Fruit fly (Drosophila melanogaster) whole organism, embryonic: ENCODE results near the gene CG13481.
A peak's percentile ranks its signal among the peaks of the same experiment; 100 is the strongest.

Experiments used
- Asciz ChIP-seq: fragments of 200-800 bp; sonication (Bioruptor generic); optimal IDR thresholded peaks from 2 replicates; lab custom pipeline; 2017; ENCODE audit warnings: missing biosample characterization, mild to moderate bottlenecking, missing genetic modification characterization, missing genetic modification reagents
- Atf-2 ChIP-seq: fragments of 200-800 bp; sonication (Bioruptor generic); optimal IDR thresholded peaks from 2 replicates; lab custom pipeline; 2016; ENCODE audit warnings: missing biosample characterization, missing genetic modification characterization
- CG10267 ChIP-seq: fragments of 200-800 bp; sonication (Bioruptor generic); optimal IDR thresholded peaks from 2 replicates; lab custom pipeline; 2018; ENCODE audit warnings: missing biosample characterization, mild to moderate bottlenecking, missing genetic modification characterization, moderate library complexity
- CG10366 ChIP-seq: fragments of 200-800 bp; sonication (Bioruptor generic); IDR thresholded peaks from 2 replicates; pipeline ENCODE4 v1.3.6; 2022; ENCODE audit warnings: missing biosample characterization, missing genetic modification characterization
- CG10565 ChIP-seq: fragments of 200-800 bp; sonication (Bioruptor generic); optimal IDR thresholded peaks from 3 replicates; lab custom pipeline; 2016; ENCODE audit warnings: missing biosample characterization, mild to moderate bottlenecking, missing genetic modification characterization
- CG11456 ChIP-seq: fragments of 200-800 bp; sonication (Bioruptor generic); IDR thresholded peaks from 3 replicates; pipeline ENCODE4 v1.3.6; 2022; ENCODE audit warnings: missing biosample characterization, missing genetic modification characterization
- CG11560 ChIP-seq: fragments of 200-800 bp; sonication (Bioruptor generic); IDR thresholded peaks from 3 replicates; pipeline ENCODE4 v1.3.6; 2022; ENCODE audit warnings: missing biosample characterization, missing genetic modification characterization
- CG14050 ChIP-seq: fragments of 200-800 bp; sonication (Bioruptor generic); IDR thresholded peaks from 3 replicates; pipeline ENCODE4 v1.3.6; 2022; ENCODE audit warnings: missing biosample characterization, missing genetic modification characterization
- CG1529 ChIP-seq: fragments of 200-800 bp; sonication (Bioruptor generic); optimal IDR thresholded peaks from 3 replicates; lab custom pipeline; 2018; ENCODE audit warnings: missing biosample characterization, missing genetic modification characterization
- CG1647 ChIP-seq: fragments of 200-800 bp; sonication (Bioruptor generic); optimal IDR thresholded peaks from 3 replicates; lab custom pipeline; 2016; ENCODE audit warnings: missing biosample characterization, missing genetic modification characterization
- CG2120 ChIP-seq: fragments of 200-800 bp; sonication (Bioruptor generic); optimal IDR thresholded peaks from 3 replicates; lab custom pipeline; 2016; ENCODE audit warnings: missing biosample characterization, missing genetic modification characterization
- CG2129 ChIP-seq: fragments of 200-800 bp; sonication (Bioruptor generic); IDR thresholded peaks from 2 replicates; pipeline ENCODE4 v1.3.6; 2022; ENCODE audit warnings: missing biosample characterization, missing genetic modification characterization; ENCODE audit not compliant: partially characterized antibody
- CG32772 ChIP-seq: fragments of 200-800 bp; sonication (Bioruptor generic); IDR thresholded peaks from 2 replicates; pipeline ENCODE4 v1.3.6; 2022; ENCODE audit warnings: missing biosample characterization, missing genetic modification characterization
- CG3995 ChIP-seq: fragments of 200-800 bp; sonication (Bioruptor generic); optimal IDR thresholded peaks from 3 replicates; lab custom pipeline; 2016; ENCODE audit warnings: missing biosample characterization, missing genetic modification characterization
- CG6791 ChIP-seq: fragments of 200-800 bp; sonication (Bioruptor generic); IDR thresholded peaks from 3 replicates; pipeline ENCODE4 v1.3.6; 2022; ENCODE audit warnings: missing biosample characterization, missing genetic modification characterization; ENCODE audit not compliant: partially characterized antibody
- CG6813 ChIP-seq: fragments of 200-800 bp; sonication (Bioruptor generic); optimal IDR thresholded peaks from 2 replicates; lab custom pipeline; 2017; ENCODE audit warnings: missing biosample characterization, missing genetic modification characterization, mild to moderate bottlenecking, moderate library complexity, missing genetic modification reagents
- CG6854 ChIP-seq: fragments of 200-800 bp; sonication (Bioruptor generic); optimal IDR thresholded peaks from 3 replicates; lab custom pipeline; 2017; ENCODE audit warnings: missing biosample characterization, mild to moderate bottlenecking, missing genetic modification characterization
- CG7786 ChIP-seq: fragments of 200-800 bp; sonication (Bioruptor generic); optimal IDR thresholded peaks from 2 replicates; lab custom pipeline; 2016; ENCODE audit warnings: missing biosample characterization, missing genetic modification characterization
- CG7987 ChIP-seq: fragments of 200-800 bp; sonication (Bioruptor generic); optimal IDR thresholded peaks from 2 replicates; lab custom pipeline; 2018; ENCODE audit warnings: missing biosample characterization, mild to moderate bottlenecking, missing genetic modification characterization, moderate library complexity
- CG9215 ChIP-seq: fragments of 200-800 bp; sonication (Bioruptor generic); IDR thresholded peaks from 2 replicates; pipeline ENCODE4 v1.3.6; 2022; ENCODE audit warnings: missing biosample characterization, missing genetic modification characterization
- CG9817 ChIP-seq: fragments of 200-800 bp; sonication (Bioruptor generic); optimal IDR thresholded peaks from 2 replicates; lab custom pipeline; 2018; ENCODE audit warnings: missing biosample characterization, mild to moderate bottlenecking, missing genetic modification characterization, moderate library complexity
- CoRest ChIP-seq: fragments of 200-800 bp; sonication (Bioruptor generic); optimal IDR thresholded peaks from 3 replicates; lab custom pipeline; 2018; ENCODE audit warnings: missing biosample characterization, mild to moderate bottlenecking, missing genetic modification characterization, moderate library complexity
- Dek ChIP-seq: fragments of 200-800 bp; sonication (Bioruptor generic); optimal IDR thresholded peaks from 3 replicates; lab custom pipeline; 2019; ENCODE audit warnings: missing biosample characterization, mild to moderate bottlenecking, missing genetic modification characterization, moderate library complexity
- Dref ChIP-seq: fragments of 200-800 bp; sonication (Bioruptor generic); IDR thresholded peaks from 2 replicates; pipeline ENCODE4 v1.3.6; 2022; ENCODE audit warnings: missing biosample characterization, missing genetic modification characterization
- Ets65A ChIP-seq: fragments of 200-800 bp; sonication (Bioruptor generic); peaks from one replicate; lab custom pipeline; 2016; ENCODE audit warnings: missing biosample characterization, missing genetic modification characterization
- HLHmδ ChIP-seq: fragments of 200-800 bp; sonication (Bioruptor generic); optimal IDR thresholded peaks from 2 replicates; lab custom pipeline; 2018; ENCODE audit warnings: missing biosample characterization, mild to moderate bottlenecking, missing genetic modification characterization, moderate library complexity
- HmgZ ChIP-seq: fragments of 200-800 bp; sonication (Bioruptor generic); optimal IDR thresholded peaks from 2 replicates; lab custom pipeline; 2018; ENCODE audit warnings: missing biosample characterization, mild to moderate bottlenecking, missing genetic modification characterization
- Hmx ChIP-seq: fragments of 200-800 bp; sonication (Bioruptor generic); optimal IDR thresholded peaks from 2 replicates; lab custom pipeline; 2016; ENCODE audit warnings: missing biosample characterization, missing genetic modification characterization
- MBD-R2 ChIP-seq: fragments of 200-800 bp; sonication (Bioruptor generic); IDR thresholded peaks from 2 replicates; pipeline ENCODE4 v1.3.6; 2022; ENCODE audit warnings: missing biosample characterization, missing genetic modification characterization
- MESR4 ChIP-seq: fragments of 200-800 bp; sonication (Bioruptor generic); optimal IDR thresholded peaks from 2 replicates; lab custom pipeline; 2018; ENCODE audit warnings: missing biosample characterization, mild to moderate bottlenecking, missing genetic modification characterization, moderate library complexity
- Mad ChIP-seq: fragments of 200-800 bp; sonication (Bioruptor generic); optimal IDR thresholded peaks from 2 replicates; lab custom pipeline; 2016; ENCODE audit warnings: missing biosample characterization, missing genetic modification characterization
- Max ChIP-seq: fragments of 200-800 bp; sonication (Bioruptor generic); optimal IDR thresholded peaks from 2 replicates; lab custom pipeline; 2016; ENCODE audit warnings: missing biosample characterization, mild to moderate bottlenecking, missing genetic modification characterization
- NK7.1 ChIP-seq: fragments of 200-800 bp; sonication (Bioruptor generic); optimal IDR thresholded peaks from 3 replicates; lab custom pipeline; 2016; ENCODE audit warnings: missing biosample characterization, missing genetic modification characterization
- Nf-YB ChIP-seq: fragments of 200-800 bp; sonication (Bioruptor generic); optimal IDR thresholded peaks from 3 replicates; lab custom pipeline; 2019; ENCODE audit warnings: missing biosample characterization, mild to moderate bottlenecking, missing genetic modification characterization, moderate library complexity
- Taf1 ChIP-seq: fragments of 200-800 bp; sonication (Bioruptor generic); IDR thresholded peaks from 2 replicates; pipeline ENCODE4 v1.3.6; 2022; ENCODE audit warnings: missing biosample characterization, missing genetic modification characterization
- dan ChIP-seq: fragments of 200-800 bp; sonication (Bioruptor generic); IDR thresholded peaks from 2 replicates; pipeline ENCODE4 v1.3.6; 2022; ENCODE audit warnings: missing biosample characterization, missing genetic modification characterization
- en ChIP-seq: fragments of 200-800 bp; sonication (Bioruptor generic); optimal IDR thresholded peaks from 2 replicates; lab custom pipeline; 2016; ENCODE audit warnings: missing biosample characterization, missing genetic modification characterization
- gce ChIP-seq: fragments of 200-800 bp; sonication (Bioruptor generic); IDR thresholded peaks from 3 replicates; pipeline ENCODE4 v1.3.6; 2022; ENCODE audit warnings: missing biosample characterization, missing genetic modification characterization
- gcm ChIP-seq: fragments of 200-800 bp; sonication (Bioruptor generic); optimal IDR thresholded peaks from 2 replicates; lab custom pipeline; 2019; ENCODE audit warnings: missing biosample characterization, mild to moderate bottlenecking, missing genetic modification characterization, moderate library complexity
- gt ChIP-seq: fragments of 200-800 bp; sonication (Bioruptor generic); IDR thresholded peaks from 2 replicates; pipeline ENCODE4 v1.3.6; 2022; ENCODE audit warnings: missing biosample characterization, missing genetic modification characterization
- kni ChIP-seq: fragments of 200-800 bp; sonication (Bioruptor generic); optimal IDR thresholded peaks from 3 replicates; lab custom pipeline; 2017; ENCODE audit warnings: mild to moderate bottlenecking, missing biosample characterization, missing genetic modification reagents, missing genetic modification characterization
- nmo ChIP-seq: fragments of 200-800 bp; sonication (Bioruptor generic); optimal IDR thresholded peaks from 2 replicates; lab custom pipeline; 2018; ENCODE audit warnings: missing biosample characterization, mild to moderate bottlenecking, missing genetic modification characterization, moderate library complexity
- nom ChIP-seq: fragments of 200-800 bp; sonication (Bioruptor generic); optimal IDR thresholded peaks from 2 replicates; lab custom pipeline; 2017; ENCODE audit warnings: missing biosample characterization, missing genetic modification characterization, mild to moderate bottlenecking, moderate library complexity, missing genetic modification reagents
- onecut ChIP-seq: fragments of 200-800 bp; sonication (Bioruptor generic); IDR thresholded peaks from 2 replicates; pipeline ENCODE4 v1.3.6; 2022; ENCODE audit warnings: missing biosample characterization, missing genetic modification characterization
- otp ChIP-seq: fragments of 200-800 bp; sonication (Bioruptor generic); IDR thresholded peaks from 3 replicates; pipeline ENCODE4, ENCODE4 v1.3.6; 2022; ENCODE audit warnings: missing biosample characterization, missing genetic modification characterization
- p53 ChIP-seq: fragments of 200-800 bp; sonication (Bioruptor generic); optimal IDR thresholded peaks from 2 replicates; lab custom pipeline; 2016; ENCODE audit warnings: missing biosample characterization, missing genetic modification characterization
- pzg ChIP-seq: fragments of 200-800 bp; sonication (Bioruptor generic); optimal IDR thresholded peaks from 3 replicates; lab custom pipeline; 2018; ENCODE audit warnings: missing biosample characterization, mild to moderate bottlenecking, missing genetic modification characterization, moderate library complexity
- ro ChIP-seq: fragments of 200-800 bp; sonication (Bioruptor generic); IDR thresholded peaks from 2 replicates; pipeline ENCODE4 v1.3.6; 2022; ENCODE audit warnings: missing biosample characterization, missing genetic modification characterization
- sna ChIP-seq: fragments of 200-800 bp; sonication (Bioruptor generic); IDR thresholded peaks from 2 replicates; pipeline ENCODE4 v1.3.6; 2022; ENCODE audit warnings: missing biosample characterization, missing genetic modification characterization; ENCODE audit not compliant: partially characterized antibody
- wdn ChIP-seq: fragments of 200-800 bp; sonication (Bioruptor generic); IDR thresholded peaks from 2 replicates; pipeline ENCODE4 v1.3.6; 2022; ENCODE audit warnings: missing biosample characterization, missing genetic modification characterization
- zfh2 ChIP-seq: fragments of 200-800 bp; sonication (Bioruptor generic); optimal IDR thresholded peaks from 2 replicates; lab custom pipeline; 2016; ENCODE audit warnings: missing biosample characterization, missing genetic modification characterization

CG13481 gene

DNA sequence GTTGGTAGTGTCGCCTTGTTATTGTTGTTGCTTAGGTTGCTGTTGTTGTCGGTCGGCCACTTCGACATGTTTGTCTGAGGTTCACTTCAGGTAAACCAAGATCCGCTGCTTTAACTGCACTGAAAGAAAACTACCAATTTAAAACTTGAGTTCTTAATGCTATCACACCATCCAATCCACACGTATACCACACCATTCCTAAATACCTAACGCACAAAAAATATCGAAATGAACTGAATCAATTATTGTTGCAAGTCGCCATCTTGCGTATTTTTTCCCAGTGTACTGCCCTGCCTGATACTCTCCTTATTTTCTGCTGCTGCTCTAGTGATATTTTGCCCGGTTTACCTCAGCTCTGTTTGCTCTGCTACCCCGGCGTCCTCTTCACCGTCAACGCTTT lies 30.6 kb downstream of the CG13481 start (continued):
- TF ChIP-seq Taf1 (GFP tag; lab: Robert Waterston, UW) (no peak), ro (GFP tag; lab: Robert Waterston, UW) (no peak), HLHmδ (GFP tag; lab: Kevin White, UChicago) (no peak), p53 (GFP tag; lab: Kevin White, UChicago) (peak; percentile 36), MBD-R2 (GFP tag; lab: Robert Waterston, UW) (no peak), CG14050 (peak; percentile 16; the same call in 1 of the 3 replicates), dan (GFP tag; lab: Robert Waterston, UW) (no peak), Nf-YB (GFP tag; lab: Kevin White, UChicago) (no peak), CG3995 (GFP tag; lab: Kevin White, UChicago) (peak; percentile 13), gce (0 out of 3 replicates have a peak, but pooled peaks have one; percentile 51), MESR4 (GFP tag; lab: Kevin White, UChicago) (no peak), gt (GFP tag; lab: Robert Waterston, UW) (no peak), CG32772 (GFP tag; lab: Robert Waterston, UW) (peak; percentile 61), CG6813 (GFP tag; lab: Kevin White, UChicago) (peak; percentile 50), Ets65A (GFP tag; lab: Kevin White, UChicago) (peak; percentile 83), Max (GFP tag; lab: Kevin White, UChicago) (peak; percentile 15), CG10565 (no peak), CG6854 (GFP tag; lab: Kevin White, UChicago) (no peak), pzg (GFP tag; lab: Kevin White, UChicago) (no peak), CG7786 (GFP tag; lab: Kevin White, UChicago) (peak; percentile 65), Hmx (GFP tag; lab: Kevin White, UChicago) (no peak), CG11456 (no peak), CG2129 (GFP tag; lab: Robert Waterston, UW) (no peak), otp (GFP tag; lab: Robert Waterston, UW) (peak; percentile 76; the same call in 2 of the 3 replicates), CG6791 (GFP tag; lab: Robert Waterston, UW) (no peak), CG9817 (tag; lab: Kevin White, UChicago) (peak; percentile 41), Dref (no peak), NK7.1 (GFP tag; lab: Kevin White, UChicago) (peak; percentile 38), nom (GFP tag; lab: Kevin White, UChicago) (peak; percentile 70), CG1529 (GFP tag; lab: Kevin White, UChicago) (peak; percentile 31), CG2120 (GFP tag; lab: Kevin White, UChicago) (peak; percentile 65), Asciz (GFP tag; lab: Kevin White, UChicago) (peak; percentile 26), Mad (peak; percentile 11), CG11560 (tag; lab: Robert Waterston, UW) (no peak), CoRest (tag; lab: Kevin White, UChicago) (peak; percentile 53), sna (GFP tag; lab: Robert Waterston, UW) (no peak), wdn (GFP tag; lab: Robert Waterston, UW) (no peak), CG1647 (GFP tag; lab: Kevin White, UChicago) (peak; percentile 51), zfh2 (peak; percentile 51), Atf-2 (peak; percentile 47), CG9215 (peak; percentile 34; the same call in 1 of the 2 replicates), CG10267 (tag; lab: Kevin White, UChicago) (peak; percentile 56), CG10366 (peak; percentile 59), Dek (tag; lab: Kevin White, UChicago) (no peak), CG7987 (peak; percentile 0), nmo (GFP tag; lab: Kevin White, UChicago) (peak; percentile 78), kni (GFP tag; lab: Kevin White, UChicago) (no peak), HmgZ (peak; percentile 23), onecut (GFP tag; lab: Robert Waterston, UW) (peak; percentile 26; the same call in 1 of the 2 replicates), en (GFP tag; lab: Kevin White, UChicago) (peak; percentile 42), gcm (GFP tag; lab: Kevin White, UChicago) (peak; percentile 28)
